Worm (Caenorhabditis elegans) whole organism, late embryonic: ENCODE data around the gene R02F11.1.

Experiments
- C38D4.7 ChIP-seq: fragments of 200-800 bp; sonication (Bioruptor generic); optimal IDR thresholded peaks from 2 replicates; lab custom pipeline; 2018; ENCODE audit warnings: mild to moderate bottlenecking, missing genetic modification characterization, moderate library complexity, missing compliant biosample characterization
- F13H6.1 ChIP-seq: sonication (generic microtip); optimal IDR thresholded peaks from 2 replicates; lab custom pipeline; 2016; ENCODE audit warnings: missing genetic modification characterization, missing compliant biosample characterization
- K02D7.2 ChIP-seq: sonication (generic microtip); optimal IDR thresholded peaks from 2 replicates; lab custom pipeline; 2017; ENCODE audit warnings: mild to moderate bottlenecking, missing genetic modification characterization, missing compliant biosample characterization
- T23F11.4 ChIP-seq: fragments of 200-800 bp; sonication (Bioruptor generic); optimal IDR thresholded peaks from 2 replicates; lab custom pipeline; 2018; ENCODE audit warnings: mild to moderate bottlenecking, missing genetic modification characterization, missing compliant biosample characterization
- Y22D7AL.16 ChIP-seq: sonication (generic microtip); optimal IDR thresholded peaks from 2 replicates; lab custom pipeline; 2016; ENCODE audit warnings: missing genetic modification characterization, missing compliant biosample characterization
- ahr-1 ChIP-seq: sonication (generic microtip); optimal IDR thresholded peaks from 2 replicates; lab custom pipeline; 2016; ENCODE audit warnings: missing genetic modification characterization, missing compliant biosample characterization
- ceh-14 ChIP-seq: sonication (generic microtip); optimal IDR thresholded peaks from 2 replicates; lab custom pipeline; 2016; ENCODE audit warnings: missing genotype, missing genetic modification characterization, missing compliant biosample characterization
- ceh-18 ChIP-seq: sonication (generic microtip); optimal IDR thresholded peaks from 2 replicates; lab custom pipeline; 2016; ENCODE audit warnings: missing genetic modification characterization, missing compliant biosample characterization
- ceh-2 ChIP-seq: sonication (generic microtip); optimal IDR thresholded peaks from 2 replicates; lab custom pipeline; 2016; ENCODE audit warnings: missing genotype, missing genetic modification characterization, missing compliant biosample characterization
- ceh-24 ChIP-seq: sonication (generic microtip); optimal IDR thresholded peaks from 2 replicates; lab custom pipeline; 2016; ENCODE audit warnings: mild to moderate bottlenecking, missing genetic modification characterization, missing compliant biosample characterization
- ceh-30 ChIP-seq: fragments of 150-350 bp; optimal IDR thresholded peaks from 2 replicates; lab custom pipeline; 2014; ENCODE audit warnings: missing biosample characterization, missing genetic modification characterization
- ceh-31 ChIP-seq: sonication (generic microtip); optimal IDR thresholded peaks from 2 replicates; lab custom pipeline; 2016; ENCODE audit warnings: missing genetic modification characterization, missing compliant biosample characterization
- ceh-34 ChIP-seq: sonication (generic microtip); optimal IDR thresholded peaks from 2 replicates; lab custom pipeline; 2016; ENCODE audit warnings: mild to moderate bottlenecking, missing genetic modification characterization, missing compliant biosample characterization
- ceh-48 ChIP-seq: sonication (generic microtip); optimal IDR thresholded peaks from 2 replicates; lab custom pipeline; 2016; ENCODE audit warnings: missing genetic modification characterization, inconsistent platforms, missing compliant biosample characterization
- ceh-9 ChIP-seq: sonication (generic microtip); optimal IDR thresholded peaks from 2 replicates; lab custom pipeline; 2016; ENCODE audit warnings: mild to moderate bottlenecking, missing genetic modification characterization, inconsistent platforms, missing compliant biosample characterization
- dmd-4 ChIP-seq: sonication (generic microtip); optimal IDR thresholded peaks from 2 replicates; lab custom pipeline; 2016; ENCODE audit warnings: borderline replicate concordance, missing genetic modification characterization, missing compliant biosample characterization
- elt-2 ChIP-seq: sonication (generic microtip); optimal IDR thresholded peaks from 2 replicates; lab custom pipeline; 2016; ENCODE audit warnings: missing genetic modification reagents, missing genetic modification characterization, missing compliant biosample characterization
- ets-4 ChIP-seq: sonication (generic microtip); optimal IDR thresholded peaks from 2 replicates; lab custom pipeline; 2016; ENCODE audit warnings: missing genetic modification characterization, missing compliant biosample characterization
- fkh-10 ChIP-seq: fragments of 150-350 bp; optimal IDR thresholded peaks from 2 replicates; lab custom pipeline; 2014; ENCODE audit warnings: missing biosample characterization, missing genetic modification reagents, missing genetic modification characterization
- gmeb-2 ChIP-seq: sonication (generic microtip); optimal IDR thresholded peaks from 2 replicates; lab custom pipeline; 2016; ENCODE audit warnings: missing genetic modification characterization, inconsistent platforms, missing compliant biosample characterization
- hlh-30 ChIP-seq: sonication (generic microtip); optimal IDR thresholded peaks from 2 replicates; lab custom pipeline; 2017; ENCODE audit warnings: antibody characterized with exemption, missing genetic modification characterization, missing compliant biosample characterization; ENCODE audit not compliant: insufficient read depth
- hlh-6 ChIP-seq: sonication (generic microtip); optimal IDR thresholded peaks from 2 replicates; lab custom pipeline; 2016; ENCODE audit warnings: missing genotype, missing genetic modification characterization, missing compliant biosample characterization
- madf-2 ChIP-seq: sonication (generic microtip); optimal IDR thresholded peaks from 2 replicates; lab custom pipeline; 2017; ENCODE audit warnings: missing genetic modification characterization, missing compliant biosample characterization
- nfya-1 ChIP-seq: sonication (generic microtip); optimal IDR thresholded peaks from 2 replicates; lab custom pipeline; 2017; ENCODE audit warnings: missing genetic modification characterization, mild to moderate bottlenecking, missing compliant biosample characterization, antibody characterized with exemption, moderate library complexity
- nhr-11 ChIP-seq: fragments of 150-350 bp; optimal IDR thresholded peaks from 2 replicates; lab custom pipeline; 2014; ENCODE audit warnings: missing biosample characterization, missing genetic modification characterization
- nhr-232 ChIP-seq: sonication (generic microtip); optimal IDR thresholded peaks from 2 replicates; lab custom pipeline; 2016; ENCODE audit warnings: missing genetic modification characterization, missing compliant biosample characterization
- npax-4 ChIP-seq: sonication (generic microtip); optimal IDR thresholded peaks from 2 replicates; lab custom pipeline; 2016; ENCODE audit warnings: missing genetic modification characterization, missing compliant biosample characterization
- pat-9 ChIP-seq: fragments of 200-800 bp; sonication (Bioruptor generic); optimal IDR thresholded peaks from 2 replicates; lab custom pipeline; 2018; ENCODE audit warnings: mild to moderate bottlenecking, missing genetic modification characterization, moderate library complexity, missing compliant biosample characterization
- pax-1 ChIP-seq: fragments of 150-350 bp; optimal IDR thresholded peaks from 2 replicates; lab custom pipeline; 2014; ENCODE audit warnings: missing biosample characterization, missing genetic modification characterization
- pha-2 ChIP-seq: sonication (generic microtip); optimal IDR thresholded peaks from 2 replicates; lab custom pipeline; 2017; ENCODE audit warnings: mild to moderate bottlenecking, missing genetic modification characterization, missing compliant biosample characterization
- pha-4 ChIP-seq: fragments of 150-350 bp; optimal IDR thresholded peaks from 2 replicates; lab custom pipeline; 2018; ENCODE audit warnings: missing biosample characterization, missing genetic modification reagents, missing genetic modification characterization
- pros-1 ChIP-seq: fragments of 150-350 bp; optimal IDR thresholded peaks from 2 replicates; lab custom pipeline; 2014; ENCODE audit warnings: missing biosample characterization, missing genetic modification reagents, missing genetic modification characterization
- sox-4 ChIP-seq: sonication (generic microtip); optimal IDR thresholded peaks from 2 replicates; lab custom pipeline; 2017; ENCODE audit warnings: mild to moderate bottlenecking, missing genetic modification characterization, inconsistent platforms, missing compliant biosample characterization
- syd-9 ChIP-seq: sonication (generic microtip); optimal IDR thresholded peaks from 2 replicates; lab custom pipeline; 2016; ENCODE audit warnings: mild to moderate bottlenecking, missing genetic modification characterization, moderate library complexity, missing compliant biosample characterization
- tbx-2 ChIP-seq: sonication (generic microtip); optimal IDR thresholded peaks from 2 replicates; lab custom pipeline; 2016; ENCODE audit warnings: missing genetic modification characterization, missing compliant biosample characterization
- ttx-3 ChIP-seq: sonication (generic microtip); optimal IDR thresholded peaks from 2 replicates; lab custom pipeline; 2016; ENCODE audit warnings: missing genetic modification reagents, missing genetic modification characterization, missing compliant biosample characterization
- unc-42 ChIP-seq: sonication (generic microtip); optimal IDR thresholded peaks from 2 replicates; lab custom pipeline; 2016; ENCODE audit warnings: missing genotype, missing genetic modification characterization, missing compliant biosample characterization
- unc-55 ChIP-seq: sonication (generic microtip); optimal IDR thresholded peaks from 2 replicates; lab custom pipeline; 2017; ENCODE audit warnings: missing biosample characterization, missing genetic modification reagents, missing genetic modification characterization
- unc-86 ChIP-seq: sonication (generic microtip); optimal IDR thresholded peaks from 2 replicates; lab custom pipeline; 2016; ENCODE audit warnings: missing genetic modification characterization, missing compliant biosample characterization

Gene R02F11.1

DNA sequence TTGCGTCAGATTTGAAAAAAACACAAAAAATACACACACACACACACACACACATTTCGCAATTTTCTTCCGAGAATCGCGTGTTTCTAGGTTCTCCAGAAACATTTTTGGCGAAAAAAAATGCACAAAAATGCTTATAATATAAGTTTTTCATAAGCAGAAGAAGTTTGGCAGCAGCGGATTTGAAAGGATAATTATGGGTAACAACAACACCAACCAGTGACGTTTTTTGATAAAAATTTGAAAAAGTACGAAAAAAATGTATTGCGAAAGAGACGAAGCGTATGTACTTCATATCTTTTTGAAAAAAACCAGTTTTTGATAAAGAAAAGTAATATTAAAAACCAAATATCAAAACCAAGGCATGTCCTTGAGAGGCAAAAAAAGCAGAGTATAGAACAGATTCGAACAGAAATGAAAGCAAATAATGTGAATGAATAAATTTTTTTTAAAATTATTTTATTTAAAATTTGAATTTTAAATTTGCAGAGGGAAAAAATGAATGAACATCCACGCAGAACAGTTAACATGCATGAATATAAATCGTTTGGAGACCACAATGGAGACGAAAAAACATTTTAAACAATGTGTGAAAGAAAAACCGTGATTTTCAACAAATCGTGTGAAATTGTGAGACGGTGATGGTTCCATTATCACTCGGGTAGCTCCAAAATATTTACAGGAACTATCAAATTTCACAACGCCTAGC is 22.9 kb downstream of the R02F11.1 start:
- TF ChIP-seq unc-86 (tag; lab: Kevin White, UChicago) (no peak), npax-4 (tag; lab: Kevin White, UChicago) (no peak), nhr-11 (tag; lab: Kevin White, UChicago) (no peak), ceh-30 (tag; lab: Kevin White, UChicago) (no peak), T23F11.4 (GFP tag; lab: Kevin White, UChicago) (no peak), fkh-10 (no peak), ceh-18 (tag; lab: Kevin White, UChicago) (no peak), dmd-4 (tag; lab: Kevin White, UChicago) (no peak), hlh-6 (tag; lab: Kevin White, UChicago) (no peak), ceh-2 (tag; lab: Kevin White, UChicago) (no peak), ahr-1 (tag; lab: Kevin White, UChicago) (no peak), F13H6.1 (tag; lab: Kevin White, UChicago) (no peak), ceh-48 (no peak), tbx-2 (tag; lab: Kevin White, UChicago) (no peak), ceh-24 (tag; lab: Kevin White, UChicago) (no peak)

DNA sequence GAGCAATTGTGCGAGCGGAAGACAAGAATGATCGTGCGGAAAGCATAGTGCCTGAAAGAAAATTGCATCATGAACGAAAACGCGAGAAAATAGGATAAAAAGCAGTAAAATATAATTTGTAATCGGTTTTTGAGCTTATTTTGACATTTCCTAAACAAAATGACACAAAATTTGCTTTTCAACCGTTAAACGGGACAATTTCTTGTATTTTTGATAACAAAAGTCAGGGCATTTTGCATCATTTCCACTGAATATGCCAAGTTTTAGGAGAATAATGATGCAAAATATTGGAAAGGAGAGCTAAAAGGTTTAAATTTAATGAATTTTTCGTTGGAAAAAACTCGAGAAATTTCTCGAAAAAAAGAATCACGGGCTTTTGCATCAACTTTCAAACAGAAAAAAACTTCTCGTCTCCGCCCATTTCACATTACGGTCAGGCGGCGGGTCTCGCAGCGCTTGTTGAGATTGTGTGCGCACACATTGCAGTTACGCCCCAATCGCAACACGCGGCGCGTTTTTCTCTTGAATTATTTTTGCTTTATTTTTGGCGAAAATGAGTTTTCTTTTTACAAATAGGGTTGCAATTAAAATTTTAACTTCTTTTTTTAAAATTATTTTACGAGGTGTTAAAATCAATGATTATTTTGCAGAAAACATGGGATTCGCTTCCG is 26.0 kb downstream of the R02F11.1 start, which contains the start of the genes hsp-6 and C37H5.5:
Gene hsp-6 (minus strand): TSS at position 51 of the 671 bp plus-strand sequence.
Gene C37H5.5 (plus strand): TSS at position 651 of the 671 bp plus-strand sequence.
- TF ChIP-seq pat-9 (tag; lab: Kevin White, UChicago) (no peak), pros-1 (tag; lab: Kevin White, UChicago) (no peak), Y22D7AL.16 (tag; lab: Kevin White, UChicago) (no peak), elt-2 (tag; lab: Kevin White, UChicago) (peak; percentile 38), ceh-9 (no peak), C38D4.7 (GFP tag; lab: Kevin White, UChicago) (no peak), nhr-232 (tag; lab: Kevin White, UChicago) (peak; percentile 10), ttx-3 (no peak), pha-4 (tag; lab: Kevin White, UChicago) (no peak), ceh-34 (tag; lab: Kevin White, UChicago) (peak; percentile 39), ceh-14 (tag; lab: Kevin White, UChicago) (peak; percentile 10), tbx-2 (tag; lab: Kevin White, UChicago) (peak; percentile 59), nhr-11 (tag; lab: Kevin White, UChicago) (no peak), gmeb-2 (tag; lab: Kevin White, UChicago) (no peak), unc-42 (peak; percentile 52), unc-86 (tag; lab: Kevin White, UChicago) (no peak), pha-2 (tag; lab: Kevin White, UChicago) (no peak), K02D7.2 (no peak), ets-4 (peak; percentile 40), ceh-31 (tag; lab: Kevin White, UChicago) (peak; percentile 67), ceh-24 (tag; lab: Kevin White, UChicago) (no peak), unc-55 (GFP tag; lab: Kevin White, UChicago) (peak; percentile 14), syd-9 (tag; lab: Kevin White, UChicago) (peak; percentile 46), hlh-30 (peak; percentile 87), F13H6.1 (tag; lab: Kevin White, UChicago) (peak; percentile 5), madf-2 (tag; lab: Kevin White, UChicago) (no peak), ceh-2 (tag; lab: Kevin White, UChicago) (peak; percentile 30), nfya-1 (tag; lab: Kevin White, UChicago) (peak; percentile 84), sox-4 (tag; lab: Kevin White, UChicago) (no peak), ceh-18 (tag; lab: Kevin White, UChicago) (peak; percentile 69), pax-1 (peak; percentile 65)
